Worm (Caenorhabditis elegans): ENCODE data around the gene rpl-6.

DNA sequence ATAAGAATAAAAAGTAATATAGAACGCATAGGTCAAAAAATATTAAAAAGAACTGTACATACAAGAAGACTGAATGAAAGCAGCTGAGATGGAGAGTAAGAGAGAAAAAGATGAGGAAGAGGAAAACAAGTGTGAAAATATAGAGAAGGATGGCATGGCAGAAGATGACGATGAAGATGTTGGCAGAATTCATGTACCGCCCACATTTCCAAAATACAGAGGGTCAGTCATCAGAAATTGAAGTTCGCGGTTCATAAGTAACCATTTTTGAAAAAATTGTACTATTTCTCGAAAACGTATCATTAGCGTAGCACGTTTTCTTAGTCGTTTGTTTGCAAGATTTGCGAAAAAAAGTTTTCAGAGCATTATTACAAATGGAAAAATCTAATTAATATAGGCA, 39.5 kb downstream of the rpl-6 start, which contains the start of gene zmp-6:
- TF ChIP-seq skn-1 (tag; optimal IDR thresholded peaks at IDR 0.05) (no peak), mdl-1 (tag; optimal IDR thresholded peaks at IDR 0.05) (no peak), nhr-85 (tag) (no peak), alr-1 (tag; optimal IDR thresholded peaks at IDR 0.05; ENCODE audit: borderline replicate concordance) (no peak), unc-62 (GFP tag; optimal IDR thresholded peaks at IDR 0.05) (no peak), nhr-12 (tag; optimal IDR thresholded peaks at IDR 0.05) (no peak), nhr-237 (tag; optimal IDR thresholded peaks at IDR 0.05) (no peak), aly-2 (tag; optimal IDR thresholded peaks at IDR 0.05) (no peak), nhr-90 (tag; optimal IDR thresholded peaks at IDR 0.05; ENCODE audit: poor library complexity) (no peak), nhr-11 (tag; optimal IDR thresholded peaks at IDR 0.05) (no peak), rnt-1 (tag; optimal IDR thresholded peaks at IDR 0.05) (no peak), ama-1 (optimal IDR thresholded peaks at IDR 0.05) (no peak)

All from whole organism, L1 larva.